Worm (Caenorhabditis elegans): ENCODE results near the gene grl-30.

Gene grl-30

ce11 chrV:3578813-3579212 lies 22.7 kb downstream of the grl-30 start, which contains the start of gene pygl-1 (continued):
- TF ChIP-seq B0035.1 (tag; optimal IDR thresholded peaks at IDR 0.05) (no peak), attf-6 (GFP tag; IDR thresholded peaks at IDR 0.05) (peak; percentile 81), nfya-1 (tag; optimal IDR thresholded peaks at IDR 0.05; ENCODE audit: borderline replicate concordance, insufficient read depth) (no peak), madf-3 (GFP tag; IDR thresholded peaks at IDR 0.05) (peak; percentile 90), hrde-1 (tag; optimal IDR thresholded peaks at IDR 0.05; ENCODE audit: borderline replicate concordance) (peak; percentile 71), cebp-2 (GFP tag; IDR thresholded peaks at IDR 0.05) (no peak), snpc-4 (GFP tag; optimal IDR thresholded peaks at IDR 0.05) (peak; percentile 27), snpc-4 (tag; optimal IDR thresholded peaks at IDR 0.05) (peak in 2 of 4 experiments; percentile 35 to 65), unc-130 (GFP tag; optimal IDR thresholded peaks at IDR 0.05) (peak; percentile 95), lir-1 (GFP tag; conservative IDR thresholded peaks at IDR 0.05) (peak; percentile 71), aptf-2 (GFP tag; conservative IDR thresholded peaks at IDR 0.05) (peak; percentile 36; the same call in 1 of the 2 replicates), let-607 (tag; optimal IDR thresholded peaks at IDR 0.05) (no peak), cebp-1 (GFP tag; IDR thresholded peaks at IDR 0.05) (no peak), cebp-1 (tag; optimal IDR thresholded peaks at IDR 0.05) (no peak), ceh-91 (GFP tag; IDR thresholded peaks at IDR 0.05) (peak; percentile 99), madf-6 (GFP tag; IDR thresholded peaks at IDR 0.05) (peak; percentile 99), tbp1 (GFP tag; optimal IDR thresholded peaks at IDR 0.05) (peak; percentile 59), Y53G8AR.9 (GFP tag; conservative IDR thresholded peaks at IDR 0.05) (peak; percentile 64), B0336.3 (GFP tag; IDR thresholded peaks at IDR 0.05) (peak; percentile 84), mcd-1 (GFP tag; IDR thresholded peaks at IDR 0.05) (peak; percentile 73), B0019.2 (GFP tag; conservative IDR thresholded peaks at IDR 0.05) (peak; percentile 96), attf-3 (GFP tag; conservative IDR thresholded peaks at IDR 0.05) (peak; percentile 84), zim-3 (tag; optimal IDR thresholded peaks at IDR 0.05) (no peak), ama-1 (optimal IDR thresholded peaks at IDR 0.05) (no peak), ama-1 (GFP tag; optimal IDR thresholded peaks at IDR 0.05) (no peak), bed-2 (GFP tag; IDR thresholded peaks at IDR 0.05) (0 out of 2 replicates have a peak, but pooled peaks have one; percentile 33), F49E8.2 (tag; optimal IDR thresholded peaks at IDR 0.05; ENCODE audit: insufficient read depth) (peak; percentile 61)

ce11 chrV:3579248-3579647 lies 23.2 kb downstream of the grl-30 start:
- TF ChIP-seq zfh-2 (GFP tag; conservative IDR thresholded peaks at IDR 0.05) (peak; percentile 50; the same call in 1 of the 2 replicates), lin-26 (GFP tag; IDR thresholded peaks at IDR 0.05) (0 out of 2 replicates have a peak, but pooled peaks have one; percentile 12), ceh-91 (GFP tag; IDR thresholded peaks at IDR 0.05) (no peak)

- TF ChIP-seq egrh-3 (GFP tag; IDR thresholded peaks at IDR 0.05), result no peak
- TF ChIP-seq rcor-1 (GFP tag; IDR thresholded peaks at IDR 0.05), result peak; percentile 24; the same call in 1 of the 2 replicates
- TF ChIP-seq lin-35 (GFP tag; optimal IDR thresholded peaks at IDR 0.05), result no peak
- TF ChIP-seq F57A8.1 (GFP tag; optimal IDR thresholded peaks at IDR 0.05), result no peak
- no peak for TF ChIP-seq rpc-1 (optimal IDR thresholded peaks at IDR 0.05)
- TF ChIP-seq rpc-1 (tag; optimal IDR thresholded peaks at IDR 0.05), result no peak
- TF ChIP-seq F52B5.7 (tag; optimal IDR thresholded peaks at IDR 0.05), result no peak
- no peak for TF ChIP-seq ceh-91 (GFP tag; IDR thresholded peaks at IDR 0.05)
- no peak for TF ChIP-seq cebp-1 (GFP tag; IDR thresholded peaks at IDR 0.05)
- peak; percentile 45 for TF ChIP-seq cebp-1 (tag; optimal IDR thresholded peaks at IDR 0.05)
- TF ChIP-seq let-607 (tag; optimal IDR thresholded peaks at IDR 0.05), result no peak
- no peak for TF ChIP-seq sptf-2 (GFP tag; optimal IDR thresholded peaks at IDR 0.05)
- no peak for TF ChIP-seq egl-44 (GFP tag; IDR thresholded peaks at IDR 0.05)
- no peak for TF ChIP-seq Y95B8A.8 (GFP tag; IDR thresholded peaks at IDR 0.05)
- TF ChIP-seq ama-1 (optimal IDR thresholded peaks at IDR 0.05), result peak; percentile 49
- TF ChIP-seq ama-1 (GFP tag; optimal IDR thresholded peaks at IDR 0.05), result no peak
- no peak for TF ChIP-seq xnd-1 (tag; optimal IDR thresholded peaks at IDR 0.05)
- no peak for TF ChIP-seq mel-28 (tag; optimal IDR thresholded peaks at IDR 0.05; ENCODE audit: borderline replicate concordance)
- TF ChIP-seq atf-7 (tag; optimal IDR thresholded peaks at IDR 0.05), result peak; percentile 12
- no peak for TF ChIP-seq ceh-40 (GFP tag; IDR thresholded peaks at IDR 0.05)
- no peak for TF ChIP-seq bed-1 (GFP tag; IDR thresholded peaks at IDR 0.05)
- peak; percentile 70 for TF ChIP-seq attf-5 (GFP tag; optimal IDR thresholded peaks at IDR 0.05)
- TF ChIP-seq ztf-6 (GFP tag; IDR thresholded peaks at IDR 0.05), result no peak
- TF ChIP-seq nhr-80 (tag; optimal IDR thresholded peaks at IDR 0.05), result peak; percentile 58
These were observed 23.7 kb downstream of the grl-30 start for ce11 chrV:3579795-3580194.
